Worm (Caenorhabditis elegans) whole organism, L4 larva: ENCODE data around the gene lab-2.

Experiments used
- F26F4.8 ChIP-seq: fragments of 200-800 bp; sonication (Bioruptor generic); conservative IDR thresholded peaks from 2 replicates; pipeline ENCODE4 v1.3.6; 2022; ENCODE audit warnings: missing genetic modification characterization, missing compliant biosample characterization
- F37D6.2 ChIP-seq: sonication (generic microtip); optimal IDR thresholded peaks from 2 replicates; lab custom pipeline; 2016; ENCODE audit warnings: mild to moderate bottlenecking, missing genetic modification characterization, missing compliant biosample characterization
- T20F7.1 ChIP-seq: fragments of 200-800 bp; sonication (Bioruptor generic); optimal IDR thresholded peaks from 2 replicates; lab custom pipeline; 2018; ENCODE audit warnings: mild to moderate bottlenecking, missing genetic modification characterization, missing compliant biosample characterization
- T26A8.4 ChIP-seq: fragments of 200-800 bp; sonication (Bioruptor generic); IDR thresholded peaks from 2 replicates; pipeline ENCODE4 v1.3.6; 2022; ENCODE audit warnings: missing genetic modification characterization, missing compliant biosample characterization
- aha-1 ChIP-seq: fragments of 150-350 bp; peaks from one replicate; lab custom pipeline; 2014; ENCODE audit warnings: missing biosample characterization, missing genetic modification characterization
- ceh-32 ChIP-seq: sonication (generic microtip); optimal IDR thresholded peaks from 2 replicates; lab custom pipeline; 2016; ENCODE audit warnings: mild to moderate bottlenecking, missing genetic modification characterization, missing compliant biosample characterization; ENCODE audit not compliant: poor library complexity
- ctbp-1 ChIP-seq: fragments of 200-800 bp; sonication (Bioruptor generic); IDR thresholded peaks from 2 replicates; pipeline ENCODE4 v1.3.6; 2022; ENCODE audit warnings: missing genetic modification reagents, missing genetic modification characterization, missing compliant biosample characterization
- daf-16 ChIP-seq, 3 experiments: sonication (generic microtip); optimal IDR thresholded peaks; 2 replicates each; lab custom pipeline; 2016 to 2017; ENCODE audit warnings: missing genetic modification characterization in 3 of 3, missing genetic modification reagents in 3 of 3, mild to moderate bottlenecking in 2 of 3, missing compliant biosample characterization in 2 of 3, missing biosample characterization in 1 of 3, moderate library complexity in 1 of 3
- dmd-6 ChIP-seq: fragments of 200-800 bp; sonication (Bioruptor generic); IDR thresholded peaks from 2 replicates; pipeline ENCODE4 v1.3.6; 2022; ENCODE audit warnings: missing genetic modification reagents, missing genetic modification characterization, missing compliant biosample characterization
- dpl-1 ChIP-seq: fragments of 150-350 bp; optimal IDR thresholded peaks from 2 replicates; lab custom pipeline; 2014; ENCODE audit warnings: missing biosample characterization, missing genetic modification reagents, missing genetic modification characterization
- duxl-1 ChIP-seq: sonication (generic microtip); optimal IDR thresholded peaks from 2 replicates; lab custom pipeline; 2016; ENCODE audit warnings: mild to moderate bottlenecking, missing genetic modification characterization, moderate library complexity, missing compliant biosample characterization; ENCODE audit not compliant: poor library complexity
- dve-1 ChIP-seq: sonication (generic microtip); optimal IDR thresholded peaks from 2 replicates; lab custom pipeline; 2017; ENCODE audit warnings: antibody characterized with exemption, mild to moderate bottlenecking, missing genetic modification characterization, missing compliant biosample characterization; ENCODE audit not compliant: insufficient read depth
- egl-43 ChIP-seq: fragments of 200-800 bp; sonication (Bioruptor generic); IDR thresholded peaks from 2 replicates; pipeline ENCODE4 v1.3.6; 2022; ENCODE audit warnings: missing genetic modification reagents, missing genetic modification characterization, missing compliant biosample characterization
- hlh-11 ChIP-seq: fragments of 200-800 bp; sonication (Bioruptor generic); optimal IDR thresholded peaks from 2 replicates; lab custom pipeline; 2018; ENCODE audit warnings: mild to moderate bottlenecking, missing genetic modification characterization, missing compliant biosample characterization
- hlh-30 ChIP-seq: sonication (generic microtip); optimal IDR thresholded peaks from 2 replicates; lab custom pipeline; 2017; ENCODE audit warnings: antibody characterized with exemption, mild to moderate bottlenecking, missing genetic modification characterization, missing compliant biosample characterization; ENCODE audit not compliant: insufficient read depth
- jun-1 ChIP-seq: fragments of 150-350 bp; optimal IDR thresholded peaks from 2 replicates; lab custom pipeline; 2014; ENCODE audit warnings: missing biosample characterization, missing genetic modification reagents, missing genetic modification characterization
- lin-1 ChIP-seq: fragments of 200-800 bp; sonication (Bioruptor generic); IDR thresholded peaks from 2 replicates; pipeline ENCODE4 v1.3.6; 2022; ENCODE audit warnings: missing genetic modification reagents, missing genetic modification characterization, missing compliant biosample characterization
- lin-13 ChIP-seq: fragments of 150-350 bp; optimal IDR thresholded peaks from 2 replicates; lab custom pipeline; 2014; ENCODE audit warnings: missing biosample characterization, missing genetic modification reagents, missing genetic modification characterization
- lsy-2 ChIP-seq, 2 experiments: fragments of 150-350 bp in 1 of 2; sonication (generic microtip) in 1 of 2; optimal IDR thresholded peaks; 2 replicates each; lab custom pipeline; 2014 to 2017; ENCODE audit warnings: missing biosample characterization in 2 of 2, missing genetic modification characterization in 2 of 2
- madf-5 ChIP-seq, 2 experiments: fragments of 200-800 bp; sonication (Bioruptor generic); IDR thresholded peaks; 2 replicates each; pipeline ENCODE4 v1.3.6; 2022; ENCODE audit warnings: missing compliant biosample characterization in 2 of 2, missing genetic modification characterization in 2 of 2
- mdt-29 ChIP-seq: fragments of 200-800 bp; sonication (Bioruptor generic); IDR thresholded peaks from 2 replicates; pipeline ENCODE4 v1.3.6; 2022; ENCODE audit warnings: missing genetic modification reagents, missing genetic modification characterization, missing compliant biosample characterization
- mep-1 ChIP-seq: fragments of 150-350 bp; sonication (generic microtip); optimal IDR thresholded peaks from 3 replicates; lab custom pipeline; 2014; ENCODE audit warnings: missing biosample characterization, missing genetic modification characterization
- mes-2 ChIP-seq: sonication (generic microtip); optimal IDR thresholded peaks from 2 replicates; lab custom pipeline; 2016; ENCODE audit warnings: missing genotype, mild to moderate bottlenecking, missing genetic modification characterization, missing compliant biosample characterization; ENCODE audit not compliant: poor library complexity, severe bottlenecking
- mxl-2 ChIP-seq: fragments of 200-800 bp; sonication (Bioruptor generic); conservative IDR thresholded peaks from 2 replicates; pipeline ENCODE4 v1.3.6; 2022; ENCODE audit warnings: missing genetic modification reagents, missing genetic modification characterization, missing compliant biosample characterization
- nhr-102 ChIP-seq: sonication (generic microtip); optimal IDR thresholded peaks from 2 replicates; lab custom pipeline; 2016; ENCODE audit warnings: mild to moderate bottlenecking, missing genetic modification characterization, moderate library complexity, missing compliant biosample characterization
- nhr-11 ChIP-seq: fragments of 150-350 bp; optimal IDR thresholded peaks from 2 replicates; lab custom pipeline; 2014; ENCODE audit warnings: missing biosample characterization, missing genetic modification characterization
- nhr-28 ChIP-seq: fragments of 150-350 bp; optimal IDR thresholded peaks from 2 replicates; lab custom pipeline; 2014; ENCODE audit warnings: missing biosample characterization, missing genetic modification characterization
- nhr-48 ChIP-seq: sonication (generic microtip); optimal IDR thresholded peaks from 2 replicates; lab custom pipeline; 2016; ENCODE audit warnings: mild to moderate bottlenecking, missing genetic modification characterization, missing compliant biosample characterization
- nhr-76 ChIP-seq: fragments of 150-350 bp; optimal IDR thresholded peaks from 2 replicates; lab custom pipeline; 2014; ENCODE audit warnings: missing biosample characterization, missing genetic modification characterization
- php-3 ChIP-seq: fragments of 200-800 bp; sonication (Bioruptor generic); IDR thresholded peaks from 2 replicates; pipeline ENCODE4 v1.3.6; 2022; ENCODE audit warnings: missing genetic modification reagents, missing genetic modification characterization, missing compliant biosample characterization
- pqm-1 ChIP-seq: sonication (generic microtip); optimal IDR thresholded peaks from 2 replicates; lab custom pipeline; 2017; ENCODE audit warnings: missing biosample characterization, missing genetic modification characterization
- saeg-2 ChIP-seq: fragments of 200-800 bp; sonication (Bioruptor generic); IDR thresholded peaks from 2 replicates; pipeline ENCODE4 v1.3.6; 2022; ENCODE audit warnings: missing genetic modification reagents, missing genetic modification characterization, missing compliant biosample characterization
- set-16 ChIP-seq: fragments of 200-800 bp; sonication (Bioruptor generic); IDR thresholded peaks from 2 replicates; pipeline ENCODE4 v1.3.6; 2022; ENCODE audit warnings: missing genetic modification reagents, missing genetic modification characterization, missing compliant biosample characterization
- snpc-4 ChIP-seq: fragments of 150-350 bp; optimal IDR thresholded peaks from 2 replicates; lab custom pipeline; 2014; ENCODE audit warnings: missing biosample characterization, missing genetic modification characterization
- tra-1 ChIP-seq: fragments of 200-800 bp; sonication (Bioruptor generic); IDR thresholded peaks from 2 replicates; pipeline ENCODE4 v1.3.6; 2022; ENCODE audit warnings: missing genetic modification reagents, missing genetic modification characterization, missing compliant biosample characterization
- unc-62 ChIP-seq, 3 experiments: fragments of 150-350 bp in 1 of 3; sonication (generic microtip); optimal IDR thresholded peaks in 2 of 3; peaks in 1 of 3; 1 replicate in 1 of 3; 2 replicates in 2 of 3; lab custom pipeline; 2014 to 2017; ENCODE audit warnings: missing biosample characterization in 3 of 3, missing genetic modification characterization in 3 of 3, missing genetic modification reagents in 3 of 3, missing genotype in 1 of 3
- vab-7 ChIP-seq: fragments of 200-800 bp; sonication (Bioruptor generic); IDR thresholded peaks from 2 replicates; pipeline ENCODE4 v1.3.6; 2022; ENCODE audit warnings: missing genetic modification reagents, missing genetic modification characterization, missing compliant biosample characterization
- zfp-2 ChIP-seq: sonication (generic microtip); optimal IDR thresholded peaks from 2 replicates; lab custom pipeline; 2016; ENCODE audit warnings: mild to moderate bottlenecking, missing genetic modification characterization, missing compliant biosample characterization
- zfp-3 ChIP-seq: fragments of 200-800 bp; sonication (Bioruptor generic); conservative IDR thresholded peaks from 2 replicates; pipeline ENCODE4 v1.3.6; 2022; ENCODE audit warnings: missing genetic modification reagents, missing genetic modification characterization, missing compliant biosample characterization
- ztf-7 ChIP-seq: fragments of 150-350 bp; optimal IDR thresholded peaks from 2 replicates; lab custom pipeline; 2014; ENCODE audit warnings: missing biosample characterization, missing genetic modification characterization

lab-2 gene

ce11 chrIII:7335220-7335619, 5.8 kb upstream of the lab-2 start, which contains the start of gene F56C9.10 (continued):
- peak; percentile 7 for TF ChIP-seq F37D6.2 (tag; lab: Kevin White, UChicago)
- no peak for TF ChIP-seq ceh-32 (tag; lab: Kevin White, UChicago)
- TF ChIP-seq zfp-3 (GFP tag; lab: Robert Waterston, UW): peak; percentile 78
- TF ChIP-seq aha-1: peak; percentile 99
- TF ChIP-seq nhr-102 (tag; lab: Kevin White, UChicago): peak; percentile 72
- 0 out of 2 replicates have a peak, but pooled peaks have one; percentile 5 for TF ChIP-seq egl-43
- TF ChIP-seq mdt-29: peak; percentile 85
- TF ChIP-seq nhr-76 (tag; lab: Kevin White, UChicago): peak; percentile 9
- peak; percentile 90 for TF ChIP-seq dve-1 (tag; lab: Kevin White, UChicago)
- TF ChIP-seq nhr-48 (tag; lab: Kevin White, UChicago): peak; percentile 77
- 0 out of 2 replicates have a peak, but pooled peaks have one; percentile 38 for TF ChIP-seq saeg-2 (GFP tag; lab: Robert Waterston, UW)
- peak; percentile 89 for TF ChIP-seq nhr-11
- peak; percentile 26 for TF ChIP-seq pqm-1 (tag; lab: Kevin White, UChicago)
- TF ChIP-seq ztf-7 (tag; lab: Kevin White, UChicago): no peak
- peak; percentile 95 for TF ChIP-seq mep-1 (tag; lab: Kevin White, UChicago)
- TF ChIP-seq snpc-4 (tag; lab: Kevin White, UChicago): no peak
- TF ChIP-seq mes-2 (tag; lab: Kevin White, UChicago): peak; percentile 77
- TF ChIP-seq ctbp-1 (GFP tag; lab: Robert Waterston, UW): no peak; the same call in none of the 2 replicates
- peak; percentile 95 for TF ChIP-seq hlh-11 (tag; lab: Kevin White, UChicago)
- peak; percentile 66 for TF ChIP-seq dpl-1
- TF ChIP-seq lsy-2 (tag; optimal IDR thresholded peaks at IDR 0.05; lab: Kevin White, UChicago): peak; percentile 77 to 89
- TF ChIP-seq unc-62 (GFP tag; optimal IDR thresholded peaks at IDR 0.05 in 1 of 2; lab: Kevin White, UChicago): peak in 1 of 2 experiments; percentile 100
- TF ChIP-seq unc-62 (tag; optimal IDR thresholded peaks at IDR 0.05; lab: Kevin White, UChicago): no peak
- 0 out of 2 replicates have a peak, but pooled peaks have one; percentile 18 for TF ChIP-seq mxl-2 (GFP tag; lab: Robert Waterston, UW)
- peak; percentile 81 for TF ChIP-seq T20F7.1
- peak; percentile 35 for TF ChIP-seq lin-13 (GFP tag; lab: Kevin White, UChicago)
- TF ChIP-seq, all 104 proteins: peak for 46

DNA sequence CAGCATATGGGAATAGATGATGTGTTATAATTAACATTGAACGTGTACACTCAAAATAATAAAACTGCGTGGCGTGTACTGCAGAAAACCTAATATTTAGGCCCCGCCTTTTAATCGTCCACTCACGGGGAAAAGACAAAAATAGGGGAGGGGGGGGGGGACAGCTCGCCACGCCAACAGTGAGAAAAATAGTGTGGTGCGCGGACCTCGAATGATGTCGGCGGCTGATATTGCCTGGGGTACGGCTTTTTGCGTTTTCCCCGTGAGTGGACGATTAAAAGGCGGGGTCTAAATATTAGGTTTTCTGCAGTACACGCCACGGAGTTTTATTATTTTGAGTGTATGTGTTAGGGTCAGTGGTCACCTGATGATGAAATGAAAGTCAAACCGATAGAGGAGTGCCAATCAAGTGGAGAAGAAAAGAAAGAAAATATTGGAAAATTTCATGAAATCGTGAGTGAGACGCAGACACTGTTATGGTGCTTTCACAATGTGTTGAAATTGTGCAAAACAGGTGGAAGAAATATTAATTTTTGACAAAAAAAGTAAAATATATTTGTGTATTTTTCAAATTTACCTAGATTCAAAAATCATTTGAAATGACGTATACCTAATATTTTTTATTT, 4.6 kb upstream of the lab-2 start:
- TF ChIP-seq tra-1 (GFP tag; lab: Robert Waterston, UW): 0 out of 2 replicates have a peak, but pooled peaks have one; percentile 37
- peak; percentile 15 for TF ChIP-seq nhr-28 (tag; lab: Kevin White, UChicago)
- 0 out of 2 replicates have a peak, but pooled peaks have one; percentile 21 for TF ChIP-seq set-16 (GFP tag; lab: Robert Waterston, UW)
- TF ChIP-seq ctbp-1 (GFP tag; lab: Robert Waterston, UW): 0 out of 2 replicates have a peak, but pooled peaks have one; percentile 34
- peak; percentile 11 for TF ChIP-seq hlh-11 (tag; lab: Kevin White, UChicago)
- peak; percentile 28 for TF ChIP-seq hlh-30
- TF ChIP-seq dmd-6: peak; percentile 48
- TF ChIP-seq, all 104 proteins: peak for 7; not testable (repeated sequence) for 97

DNA sequence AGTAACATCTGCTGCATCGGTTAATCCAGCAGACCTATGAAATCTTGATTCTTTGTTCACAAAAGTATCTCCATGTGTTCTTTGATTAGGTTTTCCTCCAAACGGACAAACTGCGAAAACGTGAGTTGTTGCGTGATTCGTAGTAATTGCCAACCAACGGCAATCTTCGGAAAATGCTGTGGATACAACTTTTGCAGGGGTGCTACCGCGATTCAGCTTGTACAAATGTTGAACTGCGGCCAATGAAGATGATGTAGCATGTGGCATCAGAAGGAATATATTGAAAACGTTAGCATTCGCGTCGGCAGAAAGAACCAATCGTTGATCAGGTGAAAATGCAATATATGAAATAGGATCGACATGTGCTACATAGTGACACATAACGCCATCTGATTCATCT, 2.3 kb upstream of the lab-2 start:
- TF ChIP-seq unc-62 (GFP tag; optimal IDR thresholded peaks at IDR 0.05 in 1 of 2; lab: Kevin White, UChicago) (peak in 1 of 2 experiments; percentile 87), unc-62 (tag; optimal IDR thresholded peaks at IDR 0.05; lab: Kevin White, UChicago) (no peak), mxl-2 (GFP tag; lab: Robert Waterston, UW) (no peak), madf-5 (GFP tag; IDR thresholded peaks at IDR 0.05; lab: Robert Waterston, UW) (no peak), lin-1 (GFP tag; lab: Robert Waterston, UW) (no peak)

DNA sequence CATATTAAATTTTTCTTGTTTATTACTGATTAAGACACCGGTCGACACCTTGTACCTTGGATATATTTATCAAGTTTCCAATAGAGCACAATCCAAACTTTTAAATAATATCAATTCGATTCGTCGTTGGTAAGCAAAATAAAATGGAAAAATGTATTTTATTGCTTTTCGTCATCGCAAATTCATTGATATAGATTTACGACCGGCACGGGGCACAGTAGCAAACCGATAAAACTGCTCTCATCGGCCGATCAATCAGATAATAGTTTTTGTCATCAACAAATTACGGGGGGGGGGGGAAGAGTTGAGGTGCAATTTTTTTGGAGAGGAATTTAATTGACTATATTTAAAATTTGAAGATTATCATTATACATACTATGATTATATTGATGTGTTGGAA, 6.1 kb downstream of the lab-2 start:
- TF ChIP-seq F37D6.2 (tag; lab: Kevin White, UChicago): no peak
- peak; percentile 51 for TF ChIP-seq pqm-1 (tag; lab: Kevin White, UChicago)
- no peak for TF ChIP-seq egl-43
- TF ChIP-seq jun-1 (tag; lab: Kevin White, UChicago): no peak
- no peak for TF ChIP-seq zfp-2 (tag; lab: Kevin White, UChicago)
- 0 out of 2 replicates have a peak, but pooled peaks have one; percentile 25 for TF ChIP-seq dmd-6
- TF ChIP-seq duxl-1 (tag; lab: Kevin White, UChicago): no peak
- no peak for TF ChIP-seq daf-16 (GFP tag; optimal IDR thresholded peaks at IDR 0.05; lab: Kevin White, UChicago)
- peak; percentile 45 for TF ChIP-seq daf-16 (tag; optimal IDR thresholded peaks at IDR 0.05; lab: Kevin White, UChicago)
- TF ChIP-seq vab-7: no peak
- no peak for TF ChIP-seq T26A8.4 (GFP tag; lab: Robert Waterston, UW)
- no peak for TF ChIP-seq mep-1 (tag; lab: Kevin White, UChicago)
- peak; percentile 58; the same call in 1 of the 2 replicates for TF ChIP-seq php-3 (GFP tag; lab: Robert Waterston, UW)
- TF ChIP-seq hlh-11 (tag; lab: Kevin White, UChicago): peak; percentile 41
- TF ChIP-seq nhr-28 (tag; lab: Kevin White, UChicago): peak; percentile 31
- TF ChIP-seq F26F4.8 (GFP tag; lab: Robert Waterston, UW): no peak
- no peak for TF ChIP-seq nhr-11
